4 fruit fly cellular contexts compared by ENCODE assay signal in the genomic region with DNA sequence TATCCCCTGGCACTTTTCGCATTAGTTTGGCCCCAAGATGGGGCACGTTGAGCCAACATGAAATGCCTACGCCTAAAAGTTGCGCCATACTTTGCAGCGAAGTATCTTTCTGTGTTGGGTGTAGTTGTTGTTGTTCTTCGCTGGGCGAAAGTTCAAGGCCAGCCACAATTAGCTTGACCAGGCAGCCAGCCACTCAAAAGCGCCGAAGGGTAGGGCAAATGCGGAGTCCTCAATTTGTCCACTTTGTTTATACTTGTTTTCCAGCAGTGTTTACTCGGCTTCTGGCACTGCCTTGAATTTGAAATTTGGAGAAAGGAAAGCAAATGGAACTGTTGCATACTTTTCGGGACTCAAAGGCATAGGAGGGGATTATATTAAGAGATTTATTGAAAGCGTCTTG.
A peak's percentile ranks its signal among the peaks of the same experiment; 100 is the strongest.
TF ChIP-seq lines count a peak whose summit lies in the region.

No protein-coding gene starts in this region.

- peak; percentile 2 for TF ChIP-seq CTCF in whole organism, embryonic (GFP tag; optimal IDR thresholded peaks at IDR 0.05; lab: Kevin White, UChicago)

TF ChIP-seq in whole organism, embryonic, 481 proteins besides CTCF, POLR2A, EP300 and RAD21:
- TF ChIP-seq ftz-f1 (GFP tag; optimal IDR thresholded peaks at IDR 0.05; lab: Kevin White, UChicago) (peak; percentile 24), NFAT (GFP tag; IDR thresholded peaks at IDR 0.05; lab: Robert Waterston, UW) (0 out of 2 replicates have a peak, but pooled peaks have one; percentile 19), croc (GFP tag; conservative IDR thresholded peaks at IDR 0.05; lab: Robert Waterston, UW) (no peak), Hr78 (GFP tag; optimal IDR thresholded peaks at IDR 0.05; lab: Kevin White, UChicago) (peak in 1 of 2 experiments; percentile 62), Doc3 (GFP tag; IDR thresholded peaks at IDR 0.05; lab: Robert Waterston, UW; ENCODE audit: partially characterized antibody) (0 out of 3 replicates have a peak, but pooled peaks have one; percentile 13)

TF ChIP-seq in whole organism, prepupa, 60 proteins besides CTCF, POLR2A, EP300 and RAD21:
- TF ChIP-seq OdsH (GFP tag; optimal IDR thresholded peaks at IDR 0.05; lab: Kevin White, UChicago) (no peak), svp (GFP tag; lab: Kevin White, UChicago) (peak; percentile 77)

TF ChIP-seq in whole organism, pupa, 21 proteins besides CTCF, POLR2A, EP300 and RAD21:
- no peak for TF ChIP-seq Ets98B (GFP tag; IDR thresholded peaks at IDR 0.05; lab: Robert Waterston, UW)
- peak; percentile 25 for TF ChIP-seq EcR (GFP tag; optimal IDR thresholded peaks at IDR 0.05; lab: Kevin White, UChicago)
- TF ChIP-seq CG12605 (GFP tag; IDR thresholded peaks at IDR 0.05; lab: Robert Waterston, UW), result no peak
- TF ChIP-seq CG15710 (tag; optimal IDR thresholded peaks at IDR 0.05; lab: Kevin White, UChicago), result no peak
- no peak for TF ChIP-seq CG9948 (tag; optimal IDR thresholded peaks at IDR 0.05; lab: Kevin White, UChicago)
- no peak for TF ChIP-seq CG14655 (GFP tag; optimal IDR thresholded peaks at IDR 0.05; lab: Kevin White, UChicago)
- TF ChIP-seq CG4496 (GFP tag; IDR thresholded peaks at IDR 0.05; lab: Robert Waterston, UW), result no peak
- no peak for TF ChIP-seq gl (tag; optimal IDR thresholded peaks at IDR 0.05; lab: Kevin White, UChicago)
TF ChIP-seq in whole organism, pupa: peak in this region for 1.

TF ChIP-seq in whole organism, wandering third instar larva, 38 proteins besides CTCF, POLR2A, EP300 and RAD21:
- TF ChIP-seq Myc (optimal IDR thresholded peaks at IDR 0.05; lab: Kevin White, UChicago) (peak; percentile 3), N (GFP tag; optimal IDR thresholded peaks at IDR 0.05; lab: Kevin White, UChicago) (peak; percentile 15), tai (GFP tag; optimal IDR thresholded peaks at IDR 0.05; lab: Kevin White, UChicago) (no peak), sv (GFP tag; optimal IDR thresholded peaks at IDR 0.05; lab: Kevin White, UChicago) (no peak)
